Fruit fly (Drosophila melanogaster): ENCODE results near the gene CG1544.

Gene CG1544

dm6 chr3R:31252093-31252962 lies 55.6 kb downstream of the CG1544 start, which contains the start of the genes qless and mRpL32 (continued):
- TF ChIP-seq CG1603 (tag; optimal IDR thresholded peaks at IDR 0.05) = peak; percentile 57
- TF ChIP-seq az2 (GFP tag; optimal IDR thresholded peaks at IDR 0.05) = peak; percentile 34
- no peak for TF ChIP-seq CG10274 (GFP tag; optimal IDR thresholded peaks at IDR 0.05)
- peak; percentile 69 for TF ChIP-seq CG11093 (GFP tag; IDR thresholded peaks at IDR 0.05)
- peak; percentile 74; the same call in 2 of the 3 replicates for TF ChIP-seq CG34224 (GFP tag; IDR thresholded peaks at IDR 0.05; ENCODE audit: partially characterized antibody)
- TF ChIP-seq CG7928 (GFP tag; optimal IDR thresholded peaks at IDR 0.05) = peak; percentile 67
- peak; percentile 78 for TF ChIP-seq E2f2 (GFP tag; IDR thresholded peaks at IDR 0.05)
- TF ChIP-seq BEAF-32 (GFP tag; optimal IDR thresholded peaks at IDR 0.05) = peak; percentile 82
- TF ChIP-seq Dref (GFP tag; IDR thresholded peaks at IDR 0.05) = peak; percentile 59
- peak; percentile 86 for TF ChIP-seq Ptx1 (GFP tag; IDR thresholded peaks at IDR 0.05)
- no peak for TF ChIP-seq fru (optimal IDR thresholded peaks at IDR 0.05)
- no peak for TF ChIP-seq CG2199 (GFP tag; IDR thresholded peaks at IDR 0.05)
- TF ChIP-seq CG14441 (GFP tag; IDR thresholded peaks at IDR 0.05) = peak; percentile 88
- TF ChIP-seq Hmr (GFP tag; optimal IDR thresholded peaks at IDR 0.05) = no peak
- no peak for TF ChIP-seq otp (GFP tag; IDR thresholded peaks at IDR 0.05)
- peak; percentile 42 for TF ChIP-seq eyg (GFP tag; optimal IDR thresholded peaks at IDR 0.05)
- TF ChIP-seq CG31388 (GFP tag; optimal IDR thresholded peaks at IDR 0.05) = peak; percentile 79
- TF ChIP-seq Sry-δ (GFP tag; optimal IDR thresholded peaks at IDR 0.05) = peak; percentile 94
- no peak for TF ChIP-seq Myb (GFP tag; optimal IDR thresholded peaks at IDR 0.05)
- no peak for TF ChIP-seq CG7839 (tag; optimal IDR thresholded peaks at IDR 0.05)
- TF ChIP-seq Blimp-1 (GFP tag; optimal IDR thresholded peaks at IDR 0.05) = peak; percentile 55
- no peak for TF ChIP-seq CG12219 (GFP tag; optimal IDR thresholded peaks at IDR 0.05)
- TF ChIP-seq onecut (GFP tag; IDR thresholded peaks at IDR 0.05) = peak; percentile 15; the same call in 1 of the 2 replicates
- no peak for TF ChIP-seq CG3407 (GFP tag; optimal IDR thresholded peaks at IDR 0.05)
- no peak for TF ChIP-seq cato (GFP tag; optimal IDR thresholded peaks at IDR 0.05; ENCODE audit: borderline replicate concordance)
- peak; percentile 39; the same call in 1 of the 2 replicates for TF ChIP-seq Nf-YA (GFP tag; IDR thresholded peaks at IDR 0.05)
- TF ChIP-seq Neu2 (GFP tag; optimal IDR thresholded peaks at IDR 0.05; ENCODE audit: borderline replicate concordance) = peak; percentile 9
- TF ChIP-seq CG16815 (GFP tag; optimal IDR thresholded peaks at IDR 0.05) = no peak
- no peak for TF ChIP-seq en (GFP tag; optimal IDR thresholded peaks at IDR 0.05)
- TF ChIP-seq seq (GFP tag; IDR thresholded peaks at IDR 0.05) = no peak
- TF ChIP-seq Hmx (GFP tag; optimal IDR thresholded peaks at IDR 0.05) = no peak
- peak; percentile 59 for TF ChIP-seq sisA (GFP tag; IDR thresholded peaks at IDR 0.05)
- TF ChIP-seq Jarid2 (GFP tag; optimal IDR thresholded peaks at IDR 0.05) = no peak
- TF ChIP-seq croc (GFP tag; conservative IDR thresholded peaks at IDR 0.05) = peak; percentile 71
- 0 out of 3 replicates have a peak, but pooled peaks have one; percentile 34 for TF ChIP-seq C15 (GFP tag; IDR thresholded peaks at IDR 0.05)
- no peak for TF ChIP-seq pan (optimal IDR thresholded peaks at IDR 0.05)
- TF ChIP-seq pan (GFP tag; optimal IDR thresholded peaks at IDR 0.05 in 1 of 2, IDR thresholded peaks at IDR 0.05 in 1 of 2) = peak in 1 of 2 experiments; percentile 89
- TF ChIP-seq CG10321 (GFP tag; IDR thresholded peaks at IDR 0.05) = no peak
- TF ChIP-seq CG11696 (GFP tag; IDR thresholded peaks at IDR 0.05) = peak; percentile 50; the same call in 1 of the 2 replicates
- peak; percentile 60 for TF ChIP-seq CG10366 (GFP tag; IDR thresholded peaks at IDR 0.05)
- TF ChIP-seq CG13424 (tag; optimal IDR thresholded peaks at IDR 0.05) = peak; percentile 45
- TF ChIP-seq jing (GFP tag; optimal IDR thresholded peaks at IDR 0.05) = no peak
- peak; percentile 31; the same call in 1 of the 3 replicates for TF ChIP-seq sr (GFP tag; IDR thresholded peaks at IDR 0.05)
- no peak for TF ChIP-seq CG13894 (tag; optimal IDR thresholded peaks at IDR 0.05)
- no peak for TF ChIP-seq Adf1 (GFP tag; IDR thresholded peaks at IDR 0.05)
- TF ChIP-seq Vsx1 (GFP tag; optimal IDR thresholded peaks at IDR 0.05) = no peak
- TF ChIP-seq CG31365 (tag; optimal IDR thresholded peaks at IDR 0.05) = no peak
- 0 out of 2 replicates have a peak, but pooled peaks have one; percentile 13 for TF ChIP-seq nerfin-2 (GFP tag; IDR thresholded peaks at IDR 0.05; ENCODE audit: partially characterized antibody)
- peak; percentile 79 for TF ChIP-seq CG7372 (GFP tag; IDR thresholded peaks at IDR 0.05)
